Fruit fly (Drosophila melanogaster) whole organism: Measurements from ENCODE around the gene CG7140.

Source experiments
- Dll ChIP-seq: fragments of >200 bp; optimal IDR thresholded peaks from 2 replicates; lab custom pipeline; 2017
- EcR ChIP-seq, 2 experiments: fragments of >200 bp; optimal IDR thresholded peaks; 2 replicates each; lab custom pipeline; 2017; ENCODE audit warnings: missing biosample characterization in 2 of 2, missing genetic modification characterization in 2 of 2, missing genetic modification reagents in 2 of 2
- psq ChIP-seq: fragments of >200 bp; optimal IDR thresholded peaks from 2 replicates; lab custom pipeline; 2017
- usp ChIP-seq: fragments of >200 bp; optimal IDR thresholded peaks from 2 replicates; lab custom pipeline; 2017; ENCODE audit warnings: missing biosample characterization, missing genetic modification characterization, mixed read lengths

- TF ChIP-seq usp (GFP tag; lab: Kevin White, UChicago), result no peak
- TF ChIP-seq EcR (GFP tag; optimal IDR thresholded peaks at IDR 0.05; lab: Kevin White, UChicago), result no peak
- TF ChIP-seq psq (lab: Kevin White, UChicago), result no peak
- no peak for TF ChIP-seq Dll (lab: Kevin White, UChicago)
Measured at dm6 chr3L:21979789-21980188, 48.3 kb downstream of the CG7140 start.
